Fruit fly (Drosophila melanogaster) whole organism, embryonic: ENCODE data around the gene sa.

Experiments
- Abd-B ChIP-seq: fragments of 200-800 bp; sonication (Bioruptor generic); optimal IDR thresholded peaks from 2 replicates; lab custom pipeline; 2018; ENCODE audit warnings: missing biosample characterization, mild to moderate bottlenecking, missing genetic modification characterization, moderate library complexity
- B-H2 ChIP-seq: fragments of 200-800 bp; sonication (Bioruptor generic); optimal IDR thresholded peaks from 2 replicates; lab custom pipeline; 2018; ENCODE audit warnings: missing biosample characterization, mild to moderate bottlenecking, missing genetic modification characterization
- Blimp-1 ChIP-seq: fragments of 200-800 bp; sonication (Bioruptor generic); optimal IDR thresholded peaks from 3 replicates; lab custom pipeline; 2018; ENCODE audit warnings: missing biosample characterization, missing genetic modification characterization, mild to moderate bottlenecking, moderate library complexity, missing genetic modification reagents
- CG10654 ChIP-seq: fragments of 200-800 bp; sonication (Bioruptor generic); optimal IDR thresholded peaks from 2 replicates; lab custom pipeline; 2016; ENCODE audit warnings: missing biosample characterization, missing genetic modification characterization
- CG11504 ChIP-seq: fragments of 200-800 bp; sonication (Bioruptor generic); optimal IDR thresholded peaks from 3 replicates; lab custom pipeline; 2019; ENCODE audit warnings: missing biosample characterization, mild to moderate bottlenecking, missing genetic modification characterization, moderate library complexity
- CG11695 ChIP-seq: fragments of 200-800 bp; sonication (Bioruptor generic); IDR thresholded peaks from 3 replicates; pipeline ENCODE4 v1.3.6; 2022; ENCODE audit warnings: missing biosample characterization, missing genetic modification characterization
- CG13424 ChIP-seq: fragments of 200-800 bp; sonication (Bioruptor generic); optimal IDR thresholded peaks from 2 replicates; lab custom pipeline; 2019; ENCODE audit warnings: missing biosample characterization, mild to moderate bottlenecking, missing genetic modification characterization, moderate library complexity
- CG16815 ChIP-seq: fragments of 200-800 bp; sonication (Bioruptor generic); optimal IDR thresholded peaks from 3 replicates; lab custom pipeline; 2017; ENCODE audit warnings: missing biosample characterization, mild to moderate bottlenecking, missing genetic modification characterization
- CG18262 ChIP-seq: fragments of 200-800 bp; optimal IDR thresholded peaks from 3 replicates; lab custom pipeline; 2019; ENCODE audit warnings: missing biosample characterization, mild to moderate bottlenecking, missing genetic modification characterization, moderate library complexity
- CG18764 ChIP-seq: fragments of 200-800 bp; sonication (Bioruptor generic); optimal IDR thresholded peaks from 3 replicates; lab custom pipeline; 2016; ENCODE audit warnings: missing biosample characterization, missing genetic modification characterization
- CG2712 ChIP-seq: fragments of 200-800 bp; optimal IDR thresholded peaks from 3 replicates; lab custom pipeline; 2019; ENCODE audit warnings: missing biosample characterization, mild to moderate bottlenecking, missing genetic modification characterization, moderate library complexity
- CG2875 ChIP-seq: fragments of 200-800 bp; sonication (Bioruptor generic); optimal IDR thresholded peaks from 2 replicates; lab custom pipeline; 2017; ENCODE audit warnings: missing biosample characterization, mild to moderate bottlenecking, missing genetic modification characterization, missing genetic modification reagents
- CG31441 ChIP-seq: fragments of 200-800 bp; sonication (Bioruptor generic); IDR thresholded peaks from 2 replicates; pipeline ENCODE4 v1.3.6; 2022; ENCODE audit warnings: missing biosample characterization, missing genetic modification characterization
- CG3281 ChIP-seq: fragments of 200-800 bp; sonication (Bioruptor generic); optimal IDR thresholded peaks from 3 replicates; lab custom pipeline; 2017; ENCODE audit warnings: missing biosample characterization, mild to moderate bottlenecking, missing genetic modification characterization
- CG6689 ChIP-seq: fragments of 200-800 bp; sonication (Bioruptor generic); IDR thresholded peaks from 2 replicates; pipeline ENCODE4 v1.3.6; 2022; ENCODE audit warnings: missing biosample characterization, missing genetic modification characterization
- CG7839 ChIP-seq: fragments of 200-800 bp; sonication (Bioruptor generic); optimal IDR thresholded peaks from 3 replicates; lab custom pipeline; 2018; ENCODE audit warnings: missing biosample characterization, mild to moderate bottlenecking, missing genetic modification characterization, moderate library complexity
- Chrac-16 ChIP-seq: fragments of 200-800 bp; sonication (Bioruptor generic); optimal IDR thresholded peaks from 3 replicates; lab custom pipeline; 2016; ENCODE audit warnings: missing biosample characterization, missing genetic modification characterization
- CoRest ChIP-seq: fragments of 200-800 bp; sonication (Bioruptor generic); optimal IDR thresholded peaks from 3 replicates; lab custom pipeline; 2018; ENCODE audit warnings: missing biosample characterization, mild to moderate bottlenecking, missing genetic modification characterization, moderate library complexity
- Lpt ChIP-seq: fragments of >200 bp; optimal IDR thresholded peaks from 2 replicates; lab custom pipeline; 2018; ENCODE audit warnings: missing biosample characterization, missing genetic modification characterization
- Meics ChIP-seq: fragments of 200-800 bp; sonication (Bioruptor generic); optimal IDR thresholded peaks from 2 replicates; lab custom pipeline; 2017; ENCODE audit warnings: missing biosample characterization, mild to moderate bottlenecking, missing genetic modification characterization
- NC2β ChIP-seq: fragments of 200-800 bp; sonication (Bioruptor generic); optimal IDR thresholded peaks from 2 replicates; lab custom pipeline; 2016; ENCODE audit warnings: missing biosample characterization, missing genetic modification characterization
- Neu2 ChIP-seq: fragments of 200-800 bp; sonication (Bioruptor generic); optimal IDR thresholded peaks from 3 replicates; lab custom pipeline; 2016; ENCODE audit warnings: missing biosample characterization, missing genetic modification characterization, borderline replicate concordance
- Oli ChIP-seq: fragments of 200-800 bp; sonication (Bioruptor generic); optimal IDR thresholded peaks from 2 replicates; lab custom pipeline; 2018; ENCODE audit warnings: missing biosample characterization, mild to moderate bottlenecking, missing genetic modification characterization, moderate library complexity
- PHDP ChIP-seq: fragments of 200-800 bp; sonication (Bioruptor generic); optimal IDR thresholded peaks from 3 replicates; lab custom pipeline; 2018; ENCODE audit warnings: missing biosample characterization, mild to moderate bottlenecking, missing genetic modification characterization, moderate library complexity
- Poxn ChIP-seq: fragments of 200-800 bp; sonication (Bioruptor generic); IDR thresholded peaks from 2 replicates; pipeline ENCODE4 v1.3.6; 2022; ENCODE audit warnings: missing biosample characterization, missing genetic modification characterization
- Ptx1 ChIP-seq: fragments of 200-800 bp; sonication (Bioruptor generic); IDR thresholded peaks from 2 replicates; pipeline ENCODE4 v1.3.6; 2022; ENCODE audit warnings: missing biosample characterization, missing genetic modification characterization
- Sox102F ChIP-seq: fragments of 200-800 bp; sonication (Bioruptor generic); optimal IDR thresholded peaks from 2 replicates; lab custom pipeline; 2018; ENCODE audit warnings: missing biosample characterization, mild to moderate bottlenecking, missing genetic modification characterization, moderate library complexity
- Ssrp ChIP-seq: fragments of 200-800 bp; sonication (Bioruptor generic); optimal IDR thresholded peaks from 2 replicates; lab custom pipeline; 2018; ENCODE audit warnings: missing biosample characterization, mild to moderate bottlenecking, missing genetic modification characterization, moderate library complexity
- Vsx1 ChIP-seq: fragments of 200-800 bp; sonication (Bioruptor generic); optimal IDR thresholded peaks from 2 replicates; lab custom pipeline; 2017; ENCODE audit warnings: missing biosample characterization, mild to moderate bottlenecking, missing genetic modification characterization, missing genetic modification reagents
- bcd ChIP-seq: fragments of 200-800 bp; sonication (Bioruptor generic); optimal IDR thresholded peaks from 2 replicates; lab custom pipeline; 2017; ENCODE audit warnings: missing biosample characterization, mild to moderate bottlenecking, missing genetic modification characterization
- bsh ChIP-seq, 2 experiments: fragments of 200-800 bp; sonication (Bioruptor generic); optimal IDR thresholded peaks; 2 replicates each; lab custom pipeline; 2017 to 2018; ENCODE audit warnings: mild to moderate bottlenecking in 2 of 2, missing biosample characterization in 2 of 2, missing genetic modification characterization in 2 of 2, moderate library complexity in 1 of 2
- crc ChIP-seq: fragments of 200-800 bp; sonication (Bioruptor generic); optimal IDR thresholded peaks from 2 replicates; lab custom pipeline; 2016; ENCODE audit warnings: missing biosample characterization, missing genetic modification characterization
- fd96Cb ChIP-seq: fragments of 200-800 bp; sonication (Bioruptor generic); optimal IDR thresholded peaks from 2 replicates; lab custom pipeline; 2018; ENCODE audit warnings: missing biosample characterization, mild to moderate bottlenecking, missing genetic modification characterization, moderate library complexity
- gem ChIP-seq: fragments of 200-800 bp; sonication (Bioruptor generic); optimal IDR thresholded peaks from 2 replicates; lab custom pipeline; 2019; ENCODE audit warnings: missing biosample characterization, mild to moderate bottlenecking, missing genetic modification characterization, moderate library complexity
- grau ChIP-seq: fragments of 200-800 bp; optimal IDR thresholded peaks from 3 replicates; lab custom pipeline; 2019; ENCODE audit warnings: missing biosample characterization, mild to moderate bottlenecking, missing genetic modification characterization, moderate library complexity
- ham ChIP-seq: fragments of 200-800 bp; sonication (Bioruptor generic); IDR thresholded peaks from 2 replicates; pipeline ENCODE4 v1.3.6; 2022; ENCODE audit warnings: missing biosample characterization, missing genetic modification characterization
- insv ChIP-seq, 2 experiments: fragments of 200-800 bp; sonication (Bioruptor generic); optimal IDR thresholded peaks; 3 replicates each; lab custom pipeline; 2016 to 2018; ENCODE audit warnings: missing biosample characterization in 2 of 2, missing genetic modification characterization in 2 of 2
- kah ChIP-seq: fragments of 200-800 bp; sonication (Bioruptor generic); optimal IDR thresholded peaks from 2 replicates; lab custom pipeline; 2018; ENCODE audit warnings: missing biosample characterization, mild to moderate bottlenecking, missing genetic modification characterization
- nmo ChIP-seq: fragments of 200-800 bp; sonication (Bioruptor generic); optimal IDR thresholded peaks from 2 replicates; lab custom pipeline; 2018; ENCODE audit warnings: missing biosample characterization, mild to moderate bottlenecking, missing genetic modification characterization, moderate library complexity
- scrt ChIP-seq: fragments of 200-800 bp; sonication (Bioruptor generic); optimal IDR thresholded peaks from 2 replicates; lab custom pipeline; 2018; ENCODE audit warnings: missing biosample characterization, mild to moderate bottlenecking, missing genetic modification characterization, moderate library complexity
- tap ChIP-seq: fragments of 200-800 bp; optimal IDR thresholded peaks from 3 replicates; lab custom pipeline; 2019; ENCODE audit warnings: missing biosample characterization, mild to moderate bottlenecking, missing genetic modification characterization, moderate library complexity
- toy ChIP-seq: fragments of 200-800 bp; sonication (Bioruptor generic); IDR thresholded peaks from 2 replicates; pipeline ENCODE4 v1.3.6; 2022; ENCODE audit warnings: missing biosample characterization, missing genetic modification characterization
- unpg ChIP-seq: fragments of 200-800 bp; sonication (Bioruptor generic); optimal IDR thresholded peaks from 3 replicates; lab custom pipeline; 2018; ENCODE audit warnings: missing biosample characterization, mild to moderate bottlenecking, missing genetic modification characterization, moderate library complexity

Gene sa

DNA sequence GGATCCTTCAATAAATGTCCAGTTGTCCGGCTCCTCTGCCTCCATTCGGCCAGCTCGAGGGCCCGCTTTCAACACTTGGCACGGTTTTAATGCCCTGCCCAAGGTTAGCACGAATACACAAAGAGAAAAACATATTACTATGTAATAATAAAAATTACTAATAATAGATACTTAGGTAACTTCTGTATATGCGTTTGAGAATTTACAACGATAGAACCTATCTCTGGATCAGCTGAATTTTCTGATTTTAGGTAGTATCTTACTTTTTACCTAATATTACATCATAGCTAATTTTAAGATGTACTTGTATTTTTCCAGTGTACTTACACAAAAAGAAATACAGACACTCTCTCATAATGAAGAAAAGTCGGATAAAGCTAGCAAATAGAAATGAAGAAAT, 20.8 kb downstream of the sa start (continued):
- no peak for TF ChIP-seq B-H2 (GFP tag; lab: Kevin White, UChicago)
- TF ChIP-seq CG2875 (GFP tag; lab: Kevin White, UChicago): no peak
- peak; percentile 52 for TF ChIP-seq CG7839 (tag; lab: Kevin White, UChicago)
- no peak for TF ChIP-seq Neu2 (GFP tag; lab: Kevin White, UChicago)
- peak; percentile 14 for TF ChIP-seq tap (tag; lab: Kevin White, UChicago)
- peak; percentile 21 for TF ChIP-seq Meics (GFP tag; lab: Kevin White, UChicago)
- peak; percentile 48 for TF ChIP-seq PHDP (tag; lab: Kevin White, UChicago)
- TF ChIP-seq CoRest: peak; percentile 24
- TF ChIP-seq Blimp-1 (GFP tag; lab: Kevin White, UChicago): peak; percentile 25
- TF ChIP-seq CG11695: no peak
- peak; percentile 54 for TF ChIP-seq unpg (GFP tag; lab: Kevin White, UChicago)
- peak; percentile 37 for TF ChIP-seq nmo (GFP tag; lab: Kevin White, UChicago)
- no peak for TF ChIP-seq scrt
- TF ChIP-seq CG18262 (tag; lab: Kevin White, UChicago): peak; percentile 11
- TF ChIP-seq CG2712 (tag; lab: Kevin White, UChicago): peak; percentile 39
- TF ChIP-seq Chrac-16 (GFP tag; lab: Kevin White, UChicago): no peak
- TF ChIP-seq Oli (tag; lab: Kevin White, UChicago): peak; percentile 49
- no peak for TF ChIP-seq Lpt (GFP tag; lab: Kevin White, UChicago)
- TF ChIP-seq gem (tag; lab: Kevin White, UChicago): peak; percentile 66
- peak; percentile 26 for TF ChIP-seq CG3281 (GFP tag; lab: Kevin White, UChicago)
- TF ChIP-seq CG13424 (tag; lab: Kevin White, UChicago): peak; percentile 31
- peak in 1 of 2 experiments; percentile 40 for TF ChIP-seq bsh (GFP tag; optimal IDR thresholded peaks at IDR 0.05; lab: Kevin White, UChicago)
- TF ChIP-seq ham (GFP tag; lab: Robert Waterston, UW): no peak
- TF ChIP-seq CG6689: 0 out of 2 replicates have a peak, but pooled peaks have one; percentile 16
- 0 out of 2 replicates have a peak, but pooled peaks have one; percentile 14 for TF ChIP-seq Ptx1 (GFP tag; lab: Robert Waterston, UW)
- no peak for TF ChIP-seq Poxn (GFP tag; lab: Robert Waterston, UW)
- no peak for TF ChIP-seq Vsx1
- TF ChIP-seq fd96Cb (tag; lab: Kevin White, UChicago): peak; percentile 23
- no peak for TF ChIP-seq bcd (GFP tag; lab: Kevin White, UChicago)
- no peak for TF ChIP-seq CG16815 (GFP tag; lab: Kevin White, UChicago)
- no peak for TF ChIP-seq crc
- peak; percentile 58 for TF ChIP-seq CG11504 (tag; lab: Kevin White, UChicago)
- TF ChIP-seq CG31441: peak; percentile 22; the same call in 1 of the 2 replicates
- TF ChIP-seq Ssrp (tag; lab: Kevin White, UChicago): peak; percentile 22
- peak; percentile 43 for TF ChIP-seq grau (tag; lab: Kevin White, UChicago)
- TF ChIP-seq CG18764 (GFP tag; lab: Kevin White, UChicago): no peak
- TF ChIP-seq NC2β: no peak
- TF ChIP-seq Sox102F (GFP tag; lab: Kevin White, UChicago): peak; percentile 44
- TF ChIP-seq CG10654: no peak
- no peak for TF ChIP-seq kah (GFP tag; lab: Kevin White, UChicago)
- peak; percentile 12 for TF ChIP-seq Abd-B (GFP tag; lab: Kevin White, UChicago)
- TF ChIP-seq insv (GFP tag; optimal IDR thresholded peaks at IDR 0.05; lab: Kevin White, UChicago): no peak
- no peak for TF ChIP-seq toy
